Fruit fly (Drosophila melanogaster): ENCODE results near the gene GCC185.

DNA sequence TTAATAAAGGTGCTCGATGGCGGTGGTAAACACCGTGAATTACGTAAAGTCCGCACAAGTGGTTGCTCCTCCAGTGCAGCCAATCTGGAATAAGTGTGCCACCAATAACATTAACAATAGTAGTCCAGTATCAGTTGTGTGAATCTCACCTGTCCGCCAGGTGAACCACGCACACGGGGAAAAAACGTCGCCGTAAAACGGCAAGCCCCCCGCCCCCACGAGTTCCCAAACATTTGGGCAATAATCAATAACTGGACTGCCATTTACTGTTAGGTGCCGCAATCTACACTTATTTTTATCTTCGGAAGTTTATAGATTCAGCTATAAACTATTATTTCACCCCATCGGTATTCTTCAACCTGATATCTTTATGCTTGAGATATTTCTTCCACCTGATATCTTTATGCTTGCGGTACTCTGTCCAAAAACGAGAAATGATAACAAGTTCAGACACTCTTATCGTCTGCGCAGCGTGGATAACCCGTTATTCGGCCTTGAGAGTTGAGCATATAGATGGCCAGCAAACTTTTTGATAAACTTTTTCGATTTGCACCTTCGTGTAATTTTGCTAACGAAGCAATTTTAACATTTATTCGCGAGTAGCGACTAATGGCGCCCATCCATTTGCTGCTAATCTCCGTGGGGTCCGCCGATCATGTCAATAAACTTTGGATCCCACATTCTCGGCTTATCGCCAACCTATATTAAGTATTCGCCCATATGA, 42.4 kb upstream of the GCC185 start:
- no peak for TF ChIP-seq CG7368 (GFP tag; optimal IDR thresholded peaks at IDR 0.05)
- no peak for TF ChIP-seq CG11294 (GFP tag; IDR thresholded peaks at IDR 0.05)
- no peak for TF ChIP-seq Ets96B (tag; optimal IDR thresholded peaks at IDR 0.05)
- TF ChIP-seq svp (GFP tag) = peak; percentile 86

All from whole organism, prepupa.